Fruit fly (Drosophila melanogaster) whole organism, embryonic: ENCODE results near the gene CG5968.

Experiments used
- Aef1 ChIP-seq: fragments of 200-800 bp; sonication (Bioruptor generic); IDR thresholded peaks from 3 replicates; pipeline ENCODE4 v1.3.6; 2022; ENCODE audit warnings: missing biosample characterization, missing genetic modification characterization
- B-H2 ChIP-seq: fragments of 200-800 bp; sonication (Bioruptor generic); optimal IDR thresholded peaks from 2 replicates; lab custom pipeline; 2018; ENCODE audit warnings: missing biosample characterization, mild to moderate bottlenecking, missing genetic modification characterization
- CG10321 ChIP-seq: fragments of 200-800 bp; sonication (Bioruptor generic); IDR thresholded peaks from 2 replicates; pipeline ENCODE4 v1.3.6; 2022; ENCODE audit warnings: missing biosample characterization, missing genetic modification characterization
- CG12391 ChIP-seq: fragments of 200-800 bp; sonication (Bioruptor generic); optimal IDR thresholded peaks from 3 replicates; lab custom pipeline; 2018; ENCODE audit warnings: missing biosample characterization, mild to moderate bottlenecking, missing genetic modification characterization, moderate library complexity
- CG12659 ChIP-seq: fragments of 200-800 bp; sonication (Bioruptor generic); optimal IDR thresholded peaks from 3 replicates; lab custom pipeline; 2017; ENCODE audit warnings: mild to moderate bottlenecking, missing biosample characterization, missing genetic modification reagents, missing genetic modification characterization
- CG14965 ChIP-seq: fragments of 200-800 bp; sonication (Bioruptor generic); optimal IDR thresholded peaks from 2 replicates; lab custom pipeline; 2016; ENCODE audit warnings: missing biosample characterization, missing genetic modification characterization, borderline replicate concordance
- CG15601 ChIP-seq: fragments of 200-800 bp; sonication (Bioruptor generic); optimal IDR thresholded peaks from 3 replicates; lab custom pipeline; 2019; ENCODE audit warnings: missing biosample characterization, mild to moderate bottlenecking, missing genetic modification characterization, moderate library complexity
- CG1602 ChIP-seq: fragments of 200-800 bp; sonication (Bioruptor generic); optimal IDR thresholded peaks from 3 replicates; lab custom pipeline; 2016; ENCODE audit warnings: missing biosample characterization, missing genetic modification characterization
- CG16815 ChIP-seq: fragments of 200-800 bp; sonication (Bioruptor generic); optimal IDR thresholded peaks from 3 replicates; lab custom pipeline; 2017; ENCODE audit warnings: missing biosample characterization, mild to moderate bottlenecking, missing genetic modification characterization
- CG17568 ChIP-seq: fragments of 200-800 bp; sonication (Bioruptor generic); optimal IDR thresholded peaks from 2 replicates; lab custom pipeline; 2018; ENCODE audit warnings: missing biosample characterization, mild to moderate bottlenecking, missing genetic modification characterization, moderate library complexity
- CG17829 ChIP-seq: fragments of 200-800 bp; optimal IDR thresholded peaks from 2 replicates; lab custom pipeline; 2019; ENCODE audit warnings: missing biosample characterization, mild to moderate bottlenecking, missing genetic modification characterization, moderate library complexity
- CG2129 ChIP-seq: fragments of 200-800 bp; sonication (Bioruptor generic); IDR thresholded peaks from 2 replicates; pipeline ENCODE4 v1.3.6; 2022; ENCODE audit warnings: missing biosample characterization, missing genetic modification characterization; ENCODE audit not compliant: partially characterized antibody
- CG34422 ChIP-seq: fragments of 200-800 bp; sonication (Bioruptor generic); IDR thresholded peaks from 3 replicates; pipeline ENCODE4 v1.3.6; 2022; ENCODE audit warnings: missing biosample characterization, missing genetic modification characterization
- CG3847 ChIP-seq: fragments of 200-800 bp; sonication (Bioruptor generic); IDR thresholded peaks from 2 replicates; pipeline ENCODE4 v1.3.6; 2022; ENCODE audit warnings: missing biosample characterization, missing genetic modification characterization
- CG4360 ChIP-seq: fragments of 200-800 bp; sonication (Bioruptor generic); IDR thresholded peaks from 2 replicates; pipeline ENCODE4 v1.3.6; 2022; ENCODE audit warnings: missing biosample characterization, missing genetic modification characterization
- CG7271 ChIP-seq: fragments of 200-800 bp; sonication (Bioruptor generic); optimal IDR thresholded peaks from 2 replicates; lab custom pipeline; 2018; ENCODE audit warnings: missing biosample characterization, mild to moderate bottlenecking, missing genetic modification characterization, moderate library complexity
- CG8089 ChIP-seq: fragments of 200-800 bp; sonication (Bioruptor generic); optimal IDR thresholded peaks from 3 replicates; lab custom pipeline; 2016; ENCODE audit warnings: missing biosample characterization, missing genetic modification characterization
- CG8924 ChIP-seq: fragments of 200-800 bp; optimal IDR thresholded peaks from 3 replicates; lab custom pipeline; 2019; ENCODE audit warnings: missing biosample characterization, mild to moderate bottlenecking, missing genetic modification characterization, moderate library complexity
- CoRest ChIP-seq: fragments of 200-800 bp; sonication (Bioruptor generic); optimal IDR thresholded peaks from 3 replicates; lab custom pipeline; 2018; ENCODE audit warnings: missing biosample characterization, mild to moderate bottlenecking, missing genetic modification characterization, moderate library complexity
- Deaf1 ChIP-seq: fragments of 200-800 bp; optimal IDR thresholded peaks from 3 replicates; lab custom pipeline; 2019; ENCODE audit warnings: missing biosample characterization, mild to moderate bottlenecking, missing genetic modification characterization, moderate library complexity
- Dref ChIP-seq: fragments of 200-800 bp; sonication (Bioruptor generic); IDR thresholded peaks from 2 replicates; pipeline ENCODE4 v1.3.6; 2022; ENCODE audit warnings: missing biosample characterization, missing genetic modification characterization
- E2f2 ChIP-seq: fragments of 200-800 bp; sonication (Bioruptor generic); IDR thresholded peaks from 2 replicates; pipeline ENCODE4 v1.3.6; 2022; ENCODE audit warnings: missing biosample characterization, missing genetic modification characterization
- Elba2 ChIP-seq: fragments of 200-800 bp; sonication (Bioruptor generic); optimal IDR thresholded peaks from 3 replicates; lab custom pipeline; 2016; ENCODE audit warnings: missing biosample characterization, missing genetic modification characterization
- Fer1 ChIP-seq: fragments of 200-800 bp; sonication (Bioruptor generic); optimal IDR thresholded peaks from 2 replicates; lab custom pipeline; 2017; ENCODE audit warnings: missing biosample characterization, mild to moderate bottlenecking, missing genetic modification characterization
- Fer3 ChIP-seq: fragments of 200-800 bp; sonication (Bioruptor generic); optimal IDR thresholded peaks from 2 replicates; lab custom pipeline; 2018; ENCODE audit warnings: missing biosample characterization, mild to moderate bottlenecking, missing genetic modification characterization, moderate library complexity
- Gug ChIP-seq: fragments of 200-800 bp; sonication (Bioruptor generic); IDR thresholded peaks from 4 replicates; pipeline ENCODE4 v1.3.6; 2022; ENCODE audit warnings: missing biosample characterization, missing genetic modification characterization
- H15 ChIP-seq: fragments of 200-800 bp; sonication (Bioruptor generic); IDR thresholded peaks from 3 replicates; pipeline ENCODE4 v1.3.6; 2022; ENCODE audit warnings: missing biosample characterization, missing genetic modification characterization
- HmgD ChIP-seq: fragments of 200-800 bp; sonication (Bioruptor generic); optimal IDR thresholded peaks from 3 replicates; lab custom pipeline; 2016; ENCODE audit warnings: missing biosample characterization, missing genetic modification characterization
- Med ChIP-seq: fragments of 200-800 bp; sonication (Bioruptor generic); peaks from one replicate; lab custom pipeline; 2016; ENCODE audit warnings: missing biosample characterization, missing genetic modification characterization, mild to moderate bottlenecking, inconsistent platforms, moderate library complexity
- NC2β ChIP-seq: fragments of 200-800 bp; sonication (Bioruptor generic); optimal IDR thresholded peaks from 2 replicates; lab custom pipeline; 2016; ENCODE audit warnings: missing biosample characterization, missing genetic modification characterization
- Sox100B ChIP-seq: fragments of 200-800 bp; sonication (Bioruptor generic); optimal IDR thresholded peaks from 3 replicates; lab custom pipeline; 2018; ENCODE audit warnings: missing biosample characterization, mild to moderate bottlenecking, missing genetic modification characterization
- amos ChIP-seq: fragments of 200-800 bp; sonication (Bioruptor generic); IDR thresholded peaks from 2 replicates; pipeline ENCODE4 v1.3.6; 2022; ENCODE audit warnings: missing biosample characterization, missing genetic modification characterization; ENCODE audit not compliant: partially characterized antibody
- bcd ChIP-seq: fragments of 200-800 bp; sonication (Bioruptor generic); optimal IDR thresholded peaks from 2 replicates; lab custom pipeline; 2017; ENCODE audit warnings: missing biosample characterization, mild to moderate bottlenecking, missing genetic modification characterization
- cas ChIP-seq: fragments of 200-800 bp; sonication (Bioruptor generic); IDR thresholded peaks from 2 replicates; pipeline ENCODE4 v1.3.6; 2022; ENCODE audit warnings: missing biosample characterization, missing genetic modification characterization
- croc ChIP-seq: fragments of 200-800 bp; sonication (Bioruptor generic); conservative IDR thresholded peaks from 3 replicates; pipeline ENCODE4 v1.3.6; 2022; ENCODE audit warnings: missing biosample characterization, missing genetic modification characterization
- dpn ChIP-seq, 2 experiments: fragments of 200-800 bp; sonication (Bioruptor generic); optimal IDR thresholded peaks; 3 replicates each; lab custom pipeline; 2016; ENCODE audit warnings: missing biosample characterization in 2 of 2, missing genetic modification characterization in 2 of 2
- fru ChIP-seq: fragments of >200 bp; optimal IDR thresholded peaks from 2 replicates; lab custom pipeline; 2017
- ftz-f1 ChIP-seq: fragments of 200-800 bp; sonication (Bioruptor generic); optimal IDR thresholded peaks from 2 replicates; lab custom pipeline; 2016; ENCODE audit warnings: missing biosample characterization, missing genetic modification characterization
- gt ChIP-seq: fragments of 200-800 bp; sonication (Bioruptor generic); IDR thresholded peaks from 2 replicates; pipeline ENCODE4 v1.3.6; 2022; ENCODE audit warnings: missing biosample characterization, missing genetic modification characterization
- ham ChIP-seq: fragments of 200-800 bp; sonication (Bioruptor generic); IDR thresholded peaks from 2 replicates; pipeline ENCODE4 v1.3.6; 2022; ENCODE audit warnings: missing biosample characterization, missing genetic modification characterization
- lab ChIP-seq: fragments of 200-800 bp; sonication (Bioruptor generic); optimal IDR thresholded peaks from 3 replicates; lab custom pipeline; 2017; ENCODE audit warnings: missing biosample characterization, missing genetic modification characterization, mild to moderate bottlenecking, moderate library complexity, missing genetic modification reagents
- nerfin-2 ChIP-seq: fragments of 200-800 bp; sonication (Bioruptor generic); IDR thresholded peaks from 2 replicates; pipeline ENCODE4 v1.3.6; 2022; ENCODE audit warnings: missing biosample characterization, missing genetic modification characterization; ENCODE audit not compliant: partially characterized antibody
- onecut ChIP-seq: fragments of 200-800 bp; sonication (Bioruptor generic); IDR thresholded peaks from 2 replicates; pipeline ENCODE4 v1.3.6; 2022; ENCODE audit warnings: missing biosample characterization, missing genetic modification characterization
- pros ChIP-seq: fragments of 200-800 bp; sonication (Bioruptor generic); optimal IDR thresholded peaks from 3 replicates; lab custom pipeline; 2019; ENCODE audit warnings: missing biosample characterization, mild to moderate bottlenecking, missing genetic modification characterization, moderate library complexity
- slbo ChIP-seq: fragments of 200-800 bp; sonication (Bioruptor generic); IDR thresholded peaks from 2 replicates; pipeline ENCODE4 v1.3.6; 2022; ENCODE audit warnings: missing biosample characterization, missing genetic modification characterization
- unc-4 ChIP-seq: fragments of 200-800 bp; sonication (Bioruptor generic); IDR thresholded peaks from 2 replicates; pipeline ENCODE4 v1.3.6; 2022; ENCODE audit warnings: missing biosample characterization, missing genetic modification characterization; ENCODE audit not compliant: partially characterized antibody
- usp ChIP-seq: fragments of >200 bp; optimal IDR thresholded peaks from 2 replicates; lab custom pipeline; 2017; ENCODE audit warnings: missing biosample characterization, missing genetic modification characterization
- wor ChIP-seq: fragments of 200-800 bp; sonication (Bioruptor generic); IDR thresholded peaks from 2 replicates; pipeline ENCODE4 v1.3.6; 2022; ENCODE audit warnings: missing biosample characterization, missing genetic modification characterization
- zfh1 ChIP-seq: fragments of 200-800 bp; sonication (Bioruptor generic); IDR thresholded peaks from 3 replicates; pipeline ENCODE4 v1.3.6; 2022; ENCODE audit warnings: missing biosample characterization, missing genetic modification characterization
- zfh2 ChIP-seq: fragments of 200-800 bp; sonication (Bioruptor generic); optimal IDR thresholded peaks from 2 replicates; lab custom pipeline; 2016; ENCODE audit warnings: missing biosample characterization, missing genetic modification characterization

The CG5968 gene

dm6 chr2L:16532702-16533385 is 16.9 kb downstream of the CG5968 start, which contains the start of gene CG5953 (continued):
- peak; percentile 96 for TF ChIP-seq Sox100B
- peak; percentile 96 for TF ChIP-seq CG17568
- peak; percentile 97 for TF ChIP-seq bcd
- TF ChIP-seq unc-4 (GFP tag; lab: Robert Waterston, UW), result peak; percentile 17; the same call in 1 of the 2 replicates
- peak; percentile 36 for TF ChIP-seq Elba2 (GFP tag; lab: Kevin White, UChicago)
- TF ChIP-seq Med (GFP tag; lab: Kevin White, UChicago), result peak; percentile 98
- TF ChIP-seq Gug (GFP tag; lab: Robert Waterston, UW), result peak; percentile 95
- peak; percentile 96 for TF ChIP-seq zfh1 (GFP tag; lab: Robert Waterston, UW)
- peak; percentile 80 for TF ChIP-seq pros
- TF ChIP-seq wor (GFP tag; lab: Robert Waterston, UW), result peak; percentile 95
- peak; percentile 93 for TF ChIP-seq CG4360
- peak; percentile 49 for TF ChIP-seq CG14965 (GFP tag; lab: Kevin White, UChicago)
- TF ChIP-seq gt (GFP tag; lab: Robert Waterston, UW), result peak; percentile 86
- TF ChIP-seq CG7271 (tag; lab: Kevin White, UChicago), result peak; percentile 88
- TF ChIP-seq H15 (GFP tag; lab: Robert Waterston, UW), result peak; percentile 95
- no peak for TF ChIP-seq nerfin-2 (GFP tag; lab: Robert Waterston, UW)
- peak; percentile 97 for TF ChIP-seq CoRest (tag; lab: Kevin White, UChicago)
- TF ChIP-seq CG2129, result no peak
- TF ChIP-seq CG15601 (tag; lab: Kevin White, UChicago), result peak; percentile 95
- TF ChIP-seq fru (lab: Kevin White, UChicago), result no peak
- TF ChIP-seq cas (GFP tag; lab: Robert Waterston, UW), result peak; percentile 79
- peak; percentile 97 for TF ChIP-seq Fer3 (tag; lab: Kevin White, UChicago)
- peak; percentile 84 for TF ChIP-seq E2f2 (GFP tag; lab: Robert Waterston, UW)
- peak; percentile 97 for TF ChIP-seq CG8924 (tag; lab: Kevin White, UChicago)
- TF ChIP-seq CG16815 (GFP tag; lab: Kevin White, UChicago), result peak; percentile 95
- peak; percentile 98 for TF ChIP-seq CG12391
- peak; percentile 98 for TF ChIP-seq CG12659 (GFP tag; lab: Kevin White, UChicago)
- TF ChIP-seq Deaf1, result peak; percentile 87
- peak; percentile 85 for TF ChIP-seq ham (GFP tag; lab: Robert Waterston, UW)
- TF ChIP-seq CG3847, result peak; percentile 96
- peak; percentile 98 for TF ChIP-seq Fer1 (GFP tag; lab: Kevin White, UChicago)
- TF ChIP-seq CG1602 (GFP tag; lab: Kevin White, UChicago), result peak; percentile 92
- TF ChIP-seq CG17829 (tag; lab: Kevin White, UChicago), result peak; percentile 96
- no peak; the same call in 1 of the 2 replicates for TF ChIP-seq amos (GFP tag; lab: Robert Waterston, UW)
- peak; percentile 96 for TF ChIP-seq croc (GFP tag; lab: Robert Waterston, UW)
- peak; percentile 95 for TF ChIP-seq CG34422 (GFP tag; lab: Robert Waterston, UW)
- TF ChIP-seq NC2β (GFP tag; lab: Kevin White, UChicago), result peak; percentile 89
- peak; percentile 81 for TF ChIP-seq B-H2 (GFP tag; lab: Kevin White, UChicago)
- peak; percentile 96 for TF ChIP-seq slbo (GFP tag; lab: Robert Waterston, UW)
- peak; percentile 64 for TF ChIP-seq CG8089 (GFP tag; lab: Kevin White, UChicago)
- peak; percentile 90 for TF ChIP-seq onecut (GFP tag; lab: Robert Waterston, UW)
- peak; percentile 94 for TF ChIP-seq zfh2
- TF ChIP-seq Aef1 (GFP tag; lab: Robert Waterston, UW), result peak; percentile 91
- no peak for TF ChIP-seq usp (GFP tag; lab: Kevin White, UChicago)
- peak; percentile 87 for TF ChIP-seq ftz-f1
- no peak for TF ChIP-seq Dref
- peak; percentile 98 for TF ChIP-seq lab (GFP tag; lab: Kevin White, UChicago)
- TF ChIP-seq dpn (GFP tag; optimal IDR thresholded peaks at IDR 0.05; lab: Kevin White, UChicago), result peak; percentile 94
- peak; percentile 41 for TF ChIP-seq HmgD (GFP tag; lab: Kevin White, UChicago)
- peak; percentile 77 for TF ChIP-seq CG10321 (GFP tag; lab: Robert Waterston, UW)
